Fruit fly (Drosophila melanogaster) whole organism, embryonic: ENCODE results near the gene Adck5.

Experiments
- Atf6 ChIP-seq: fragments of 200-800 bp; sonication (Bioruptor generic); IDR thresholded peaks from 2 replicates; pipeline ENCODE4 v1.3.6; 2022; ENCODE audit warnings: missing biosample characterization, missing genetic modification characterization
- CG10543 ChIP-seq: fragments of 200-800 bp; sonication (Bioruptor generic); optimal IDR thresholded peaks from 3 replicates; lab custom pipeline; 2017; ENCODE audit warnings: missing biosample characterization, mild to moderate bottlenecking, missing genetic modification characterization, moderate library complexity
- CG10959 ChIP-seq: fragments of 200-800 bp; sonication (Bioruptor generic); IDR thresholded peaks from 2 replicates; pipeline ENCODE4 v1.3.6; 2022; ENCODE audit warnings: missing biosample characterization, missing genetic modification characterization
- CG12299 ChIP-seq: fragments of 200-800 bp; sonication (Bioruptor generic); optimal IDR thresholded peaks from 2 replicates; lab custom pipeline; 2018; ENCODE audit warnings: missing biosample characterization, mild to moderate bottlenecking, missing genetic modification characterization
- CG12659 ChIP-seq: fragments of 200-800 bp; sonication (Bioruptor generic); optimal IDR thresholded peaks from 3 replicates; lab custom pipeline; 2017; ENCODE audit warnings: mild to moderate bottlenecking, missing biosample characterization, missing genetic modification reagents, missing genetic modification characterization
- CG13123 ChIP-seq: fragments of 200-800 bp; sonication (Bioruptor generic); optimal IDR thresholded peaks from 2 replicates; lab custom pipeline; 2016; ENCODE audit warnings: missing biosample characterization, missing genetic modification characterization
- CG14014 ChIP-seq: fragments of 200-800 bp; sonication (Bioruptor generic); IDR thresholded peaks from 2 replicates; pipeline ENCODE4 v1.3.6; 2022; ENCODE audit warnings: missing biosample characterization, missing genetic modification characterization
- CG14050 ChIP-seq: fragments of 200-800 bp; sonication (Bioruptor generic); IDR thresholded peaks from 3 replicates; pipeline ENCODE4 v1.3.6; 2022; ENCODE audit warnings: missing biosample characterization, missing genetic modification characterization
- CG15011 ChIP-seq: fragments of 200-800 bp; sonication (Bioruptor generic); optimal IDR thresholded peaks from 3 replicates; lab custom pipeline; 2018; ENCODE audit warnings: missing biosample characterization, mild to moderate bottlenecking, missing genetic modification characterization
- CG15601 ChIP-seq: fragments of 200-800 bp; sonication (Bioruptor generic); optimal IDR thresholded peaks from 3 replicates; lab custom pipeline; 2019; ENCODE audit warnings: missing biosample characterization, mild to moderate bottlenecking, missing genetic modification characterization, moderate library complexity
- CG16779 ChIP-seq: fragments of 200-800 bp; sonication (Bioruptor generic); IDR thresholded peaks from 2 replicates; pipeline ENCODE4 v1.3.6; 2022; ENCODE audit warnings: missing biosample characterization, missing genetic modification characterization
- CG17361 ChIP-seq: fragments of 200-800 bp; sonication (Bioruptor generic); IDR thresholded peaks from 3 replicates; pipeline ENCODE4 v1.3.6; 2022; ENCODE audit warnings: missing biosample characterization, missing genetic modification characterization
- CG17385 ChIP-seq: fragments of 200-800 bp; sonication (Bioruptor generic); optimal IDR thresholded peaks from 3 replicates; lab custom pipeline; 2018; ENCODE audit warnings: missing biosample characterization, mild to moderate bottlenecking, missing genetic modification characterization
- CG17829 ChIP-seq: fragments of 200-800 bp; optimal IDR thresholded peaks from 2 replicates; lab custom pipeline; 2019; ENCODE audit warnings: missing biosample characterization, mild to moderate bottlenecking, missing genetic modification characterization, moderate library complexity
- CG30020 ChIP-seq: fragments of 200-800 bp; optimal IDR thresholded peaks from 2 replicates; lab custom pipeline; 2019; ENCODE audit warnings: missing biosample characterization, mild to moderate bottlenecking, missing genetic modification characterization, moderate library complexity
- CG30431 ChIP-seq: fragments of 200-800 bp; sonication (Bioruptor generic); optimal IDR thresholded peaks from 2 replicates; lab custom pipeline; 2017; ENCODE audit warnings: missing biosample characterization, missing genetic modification characterization
- CG3726 ChIP-seq: fragments of 200-800 bp; sonication (Bioruptor generic); IDR thresholded peaks from 3 replicates; pipeline ENCODE4, ENCODE4 v1.3.6; 2022; ENCODE audit warnings: missing biosample characterization, missing genetic modification characterization
- CG4424 ChIP-seq: fragments of 200-800 bp; sonication (Bioruptor generic); optimal IDR thresholded peaks from 3 replicates; lab custom pipeline; 2016; ENCODE audit warnings: missing biosample characterization, missing genetic modification characterization
- CG4707 ChIP-seq: fragments of 200-800 bp; sonication (Bioruptor generic); optimal IDR thresholded peaks from 2 replicates; lab custom pipeline; 2018; ENCODE audit warnings: missing biosample characterization, mild to moderate bottlenecking, missing genetic modification characterization, moderate library complexity
- CG5245 ChIP-seq: fragments of 200-800 bp; sonication (Bioruptor generic); optimal IDR thresholded peaks from 3 replicates; lab custom pipeline; 2016; ENCODE audit warnings: missing biosample characterization, missing genetic modification characterization
- CG6175 ChIP-seq: fragments of 200-800 bp; sonication (Bioruptor generic); IDR thresholded peaks from 3 replicates; pipeline ENCODE4 v1.3.6; 2022; ENCODE audit warnings: missing biosample characterization, missing genetic modification characterization
- CG7786 ChIP-seq: fragments of 200-800 bp; sonication (Bioruptor generic); optimal IDR thresholded peaks from 2 replicates; lab custom pipeline; 2016; ENCODE audit warnings: missing biosample characterization, missing genetic modification characterization
- CG7928 ChIP-seq: fragments of 200-800 bp; sonication (Bioruptor generic); optimal IDR thresholded peaks from 2 replicates; lab custom pipeline; 2017; ENCODE audit warnings: missing biosample characterization, mild to moderate bottlenecking, missing genetic modification characterization
- CG8290 ChIP-seq, 3 experiments: fragments of 200-800 bp; sonication (Bioruptor generic); optimal IDR thresholded peaks; 2 replicates each; lab custom pipeline; 2016 to 2019; ENCODE audit warnings: missing biosample characterization in 3 of 3, missing genetic modification characterization in 3 of 3, mild to moderate bottlenecking in 2 of 3, moderate library complexity in 1 of 3
- CG8924 ChIP-seq: fragments of 200-800 bp; optimal IDR thresholded peaks from 3 replicates; lab custom pipeline; 2019; ENCODE audit warnings: missing biosample characterization, mild to moderate bottlenecking, missing genetic modification characterization, moderate library complexity
- CG9797 ChIP-seq: fragments of 200-800 bp; sonication (Bioruptor generic); optimal IDR thresholded peaks from 3 replicates; lab custom pipeline; 2018; ENCODE audit warnings: missing biosample characterization, mild to moderate bottlenecking, missing genetic modification characterization
- Dad ChIP-seq: fragments of 200-800 bp; sonication (Bioruptor generic); optimal IDR thresholded peaks from 3 replicates; lab custom pipeline; 2016; ENCODE audit warnings: missing biosample characterization, missing genetic modification characterization
- Elba2 ChIP-seq: fragments of 200-800 bp; sonication (Bioruptor generic); optimal IDR thresholded peaks from 3 replicates; lab custom pipeline; 2016; ENCODE audit warnings: missing biosample characterization, missing genetic modification characterization
- Ets97D ChIP-seq: fragments of 200-800 bp; sonication (Bioruptor generic); optimal IDR thresholded peaks from 3 replicates; lab custom pipeline; 2016; ENCODE audit warnings: missing biosample characterization, missing genetic modification characterization
- Mes4 ChIP-seq: fragments of 200-800 bp; sonication (Bioruptor generic); optimal IDR thresholded peaks from 2 replicates; lab custom pipeline; 2016; ENCODE audit warnings: missing biosample characterization, missing genetic modification characterization
- Nf-YC ChIP-seq: fragments of 200-800 bp; optimal IDR thresholded peaks from 3 replicates; lab custom pipeline; 2019; ENCODE audit warnings: missing biosample characterization, mild to moderate bottlenecking, missing genetic modification characterization, moderate library complexity
- Oli ChIP-seq: fragments of 200-800 bp; sonication (Bioruptor generic); optimal IDR thresholded peaks from 2 replicates; lab custom pipeline; 2018; ENCODE audit warnings: missing biosample characterization, mild to moderate bottlenecking, missing genetic modification characterization, moderate library complexity
- Opbp ChIP-seq: fragments of 200-800 bp; sonication (Bioruptor generic); IDR thresholded peaks from 3 replicates; pipeline ENCODE4 v1.3.6; 2022; ENCODE audit warnings: missing biosample characterization, missing genetic modification characterization; ENCODE audit not compliant: partially characterized antibody
- Pdp1 ChIP-seq, 2 experiments: fragments of 200-800 bp; sonication (Bioruptor generic); optimal IDR thresholded peaks; 3 replicates each; lab custom pipeline; 2016; ENCODE audit warnings: missing biosample characterization in 2 of 2, missing genetic modification characterization in 2 of 2, mild to moderate bottlenecking in 1 of 2, moderate library complexity in 1 of 2
- Usf ChIP-seq: fragments of 200-800 bp; sonication (Bioruptor generic); optimal IDR thresholded peaks from 2 replicates; lab custom pipeline; 2017; ENCODE audit warnings: missing genotype, missing biosample characterization, missing genetic modification characterization
- Vsx1 ChIP-seq: fragments of 200-800 bp; sonication (Bioruptor generic); optimal IDR thresholded peaks from 2 replicates; lab custom pipeline; 2017; ENCODE audit warnings: missing biosample characterization, mild to moderate bottlenecking, missing genetic modification characterization, missing genetic modification reagents
- YL-1 ChIP-seq: fragments of 200-800 bp; sonication (Bioruptor generic); optimal IDR thresholded peaks from 3 replicates; lab custom pipeline; 2017; ENCODE audit warnings: missing biosample characterization, mild to moderate bottlenecking, missing genetic modification characterization
- bbx ChIP-seq: fragments of 200-800 bp; sonication (Bioruptor generic); IDR thresholded peaks from 2 replicates; pipeline ENCODE4 v1.3.6; 2022; ENCODE audit warnings: missing biosample characterization, missing genetic modification characterization; ENCODE audit not compliant: partially characterized antibody
- chif ChIP-seq, 2 experiments: fragments of 200-800 bp; sonication (Bioruptor generic); optimal IDR thresholded peaks; 3 replicates each; lab custom pipeline; 2016; ENCODE audit warnings: missing biosample characterization in 2 of 2, missing genetic modification characterization in 2 of 2
- fru ChIP-seq: fragments of >200 bp; optimal IDR thresholded peaks from 2 replicates; lab custom pipeline; 2017
- jumu ChIP-seq: fragments of 200-800 bp; sonication (Bioruptor generic); optimal IDR thresholded peaks from 3 replicates; lab custom pipeline; 2016; ENCODE audit warnings: missing biosample characterization, missing genetic modification characterization
- nau ChIP-seq: fragments of 200-800 bp; sonication (Bioruptor generic); optimal IDR thresholded peaks from 3 replicates; lab custom pipeline; 2017; ENCODE audit warnings: missing biosample characterization, mild to moderate bottlenecking, missing genetic modification characterization, missing genetic modification reagents
- nom ChIP-seq: fragments of 200-800 bp; sonication (Bioruptor generic); optimal IDR thresholded peaks from 2 replicates; lab custom pipeline; 2017; ENCODE audit warnings: missing biosample characterization, missing genetic modification characterization, mild to moderate bottlenecking, moderate library complexity, missing genetic modification reagents
- p53 ChIP-seq: fragments of 200-800 bp; sonication (Bioruptor generic); optimal IDR thresholded peaks from 2 replicates; lab custom pipeline; 2016; ENCODE audit warnings: missing biosample characterization, missing genetic modification characterization
- rib ChIP-seq: fragments of 200-800 bp; sonication (Bioruptor generic); IDR thresholded peaks from 2 replicates; pipeline ENCODE4 v1.3.6; 2022; ENCODE audit warnings: missing biosample characterization, missing genetic modification characterization
- ro ChIP-seq: fragments of 200-800 bp; sonication (Bioruptor generic); IDR thresholded peaks from 2 replicates; pipeline ENCODE4 v1.3.6; 2022; ENCODE audit warnings: missing biosample characterization, missing genetic modification characterization
- schlank ChIP-seq: fragments of 200-800 bp; sonication (Bioruptor generic); optimal IDR thresholded peaks from 2 replicates; lab custom pipeline; 2018; ENCODE audit warnings: missing biosample characterization, mild to moderate bottlenecking, missing genetic modification characterization
- vvl ChIP-seq: fragments of 200-800 bp; sonication (Bioruptor generic); IDR thresholded peaks from 2 replicates; pipeline ENCODE4 v1.3.6; 2022; ENCODE audit warnings: missing biosample characterization, missing genetic modification characterization
- yki ChIP-seq: fragments of >200 bp; optimal IDR thresholded peaks from 3 replicates; lab custom pipeline; 2018

The Adck5 gene

DNA sequence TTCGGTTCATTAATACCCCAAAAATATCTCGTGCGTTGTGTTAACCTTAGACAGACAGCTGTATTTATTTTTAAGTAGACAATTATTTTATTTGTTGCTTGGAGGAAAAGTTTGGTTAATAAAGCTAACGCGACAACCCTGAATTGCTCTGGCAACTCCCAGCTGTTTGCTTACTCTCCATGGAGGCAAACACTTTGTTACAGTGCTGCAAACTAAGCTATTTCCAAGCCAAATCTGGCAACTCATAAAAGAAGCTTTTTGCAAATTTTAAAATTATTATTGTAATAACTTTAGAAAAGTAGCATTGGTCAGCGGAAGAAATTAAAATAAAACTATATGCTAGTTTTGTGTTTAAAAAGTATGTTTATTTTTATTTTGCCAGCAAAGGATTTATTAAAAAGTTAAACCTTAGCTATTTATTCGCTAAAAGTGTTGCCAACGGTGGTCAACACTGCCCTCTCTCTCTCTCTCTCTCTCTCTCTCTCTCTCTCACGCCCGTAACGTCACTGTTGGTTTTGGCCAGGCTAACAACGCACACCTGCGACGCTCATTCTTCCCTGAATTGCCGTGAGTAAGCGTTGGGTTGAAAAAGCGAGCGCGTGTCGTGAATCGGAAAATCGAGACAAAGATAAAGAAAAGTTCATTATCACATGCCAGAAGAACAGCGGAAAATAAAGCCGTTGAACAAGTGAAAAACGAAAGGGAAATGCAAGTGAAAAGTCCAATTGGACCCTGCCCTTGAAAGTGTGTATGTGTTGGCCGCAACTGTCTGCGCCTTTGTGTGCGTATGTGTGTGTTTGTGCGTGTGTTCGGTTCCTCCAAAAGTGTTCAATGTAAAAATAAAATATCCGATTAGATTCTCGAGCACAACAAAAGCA is 45.9 kb downstream of the Adck5 start (continued):
- TF ChIP-seq CG5245 (GFP tag; lab: Kevin White, UChicago) (peak; percentile 80), Pdp1 (GFP tag; optimal IDR thresholded peaks at IDR 0.05; lab: Kevin White, UChicago) (peak; percentile 64 to 91), CG7786 (GFP tag; lab: Kevin White, UChicago) (peak; percentile 90), jumu (peak; percentile 84), CG7928 (GFP tag; lab: Kevin White, UChicago) (peak; percentile 64), Vsx1 (GFP tag; lab: Kevin White, UChicago) (peak; percentile 64), chif (GFP tag; optimal IDR thresholded peaks at IDR 0.05; lab: Kevin White, UChicago) (peak; percentile 81 to 83), Mes4 (GFP tag; lab: Kevin White, UChicago) (peak; percentile 84), CG17385 (GFP tag; lab: Kevin White, UChicago) (peak; percentile 76), Opbp (GFP tag; lab: Robert Waterston, UW) (0 out of 3 replicates have a peak, but pooled peaks have one; percentile 32), Oli (tag; lab: Kevin White, UChicago) (peak; percentile 79), p53 (GFP tag; lab: Kevin White, UChicago) (peak; percentile 78), CG14014 (GFP tag; lab: Robert Waterston, UW) (peak; percentile 92), CG30020 (tag; lab: Kevin White, UChicago) (peak; percentile 2), Dad (GFP tag; lab: Kevin White, UChicago) (peak; percentile 70), vvl (GFP tag; lab: Robert Waterston, UW) (peak; percentile 98), CG17829 (tag; lab: Kevin White, UChicago) (peak; percentile 86), Usf (GFP tag; lab: Kevin White, UChicago) (peak; percentile 71), nom (GFP tag; lab: Kevin White, UChicago) (peak; percentile 61), CG30431 (GFP tag; lab: Kevin White, UChicago) (peak; percentile 70), CG8924 (tag; lab: Kevin White, UChicago) (peak; percentile 88), fru (lab: Kevin White, UChicago) (no peak), CG13123 (GFP tag; lab: Kevin White, UChicago) (peak; percentile 84), CG4424 (GFP tag; lab: Kevin White, UChicago) (peak; percentile 82), yki (lab: Kevin White, UChicago) (peak; percentile 59), CG15011 (peak; percentile 78), bbx (GFP tag; lab: Robert Waterston, UW) (no peak), CG14050 (GFP tag; lab: Robert Waterston, UW) (peak; percentile 83), CG12299 (no peak), CG12659 (GFP tag; lab: Kevin White, UChicago) (peak; percentile 89), CG16779 (GFP tag; lab: Robert Waterston, UW) (peak; percentile 92), CG3726 (GFP tag; lab: Robert Waterston, UW) (peak; percentile 83; the same call in 1 of the 3 replicates), rib (GFP tag; lab: Robert Waterston, UW) (peak; percentile 96), Nf-YC (tag; lab: Kevin White, UChicago) (peak; percentile 50), CG9797 (GFP tag; lab: Kevin White, UChicago) (peak; percentile 18), Atf6 (GFP tag; lab: Robert Waterston, UW) (peak; percentile 93), CG4707 (GFP tag; lab: Kevin White, UChicago) (peak; percentile 71), YL-1 (GFP tag; lab: Kevin White, UChicago) (peak; percentile 34), CG15601 (peak; percentile 49), CG10543 (GFP tag; lab: Kevin White, UChicago) (peak; percentile 67), Elba2 (GFP tag; lab: Kevin White, UChicago) (peak; percentile 84), CG8290 (GFP tag; optimal IDR thresholded peaks at IDR 0.05; lab: Kevin White, UChicago) (peak; percentile 30), CG8290 (tag; optimal IDR thresholded peaks at IDR 0.05; lab: Kevin White, UChicago) (peak; percentile 26 to 93), Ets97D (GFP tag; lab: Kevin White, UChicago) (peak; percentile 62), nau (GFP tag; lab: Kevin White, UChicago) (peak; percentile 87), ro (GFP tag; lab: Robert Waterston, UW) (peak; percentile 82), CG6175 (peak; percentile 92), CG10959 (GFP tag; lab: Robert Waterston, UW) (peak; percentile 79), schlank (peak; percentile 86), CG17361 (GFP tag; lab: Robert Waterston, UW) (peak; percentile 74)
